Worm (Caenorhabditis elegans) whole organism, mixed stage, embryonic: ENCODE measurements around the gene clec-240.

Source experiments
- elt-1 ChIP-seq: sonication (generic microtip); optimal IDR thresholded peaks from 2 replicates; lab custom pipeline; 2017; ENCODE audit warnings: missing genetic modification characterization, mild to moderate bottlenecking, missing compliant biosample characterization, antibody characterized with exemption, moderate library complexity, borderline replicate concordance; ENCODE audit not compliant: insufficient read depth
- unc-62 ChIP-seq: fragments of 150-350 bp; optimal IDR thresholded peaks from 2 replicates; lab custom pipeline; 2014; ENCODE audit warnings: missing biosample characterization, missing genetic modification reagents, missing genetic modification characterization

DNA sequence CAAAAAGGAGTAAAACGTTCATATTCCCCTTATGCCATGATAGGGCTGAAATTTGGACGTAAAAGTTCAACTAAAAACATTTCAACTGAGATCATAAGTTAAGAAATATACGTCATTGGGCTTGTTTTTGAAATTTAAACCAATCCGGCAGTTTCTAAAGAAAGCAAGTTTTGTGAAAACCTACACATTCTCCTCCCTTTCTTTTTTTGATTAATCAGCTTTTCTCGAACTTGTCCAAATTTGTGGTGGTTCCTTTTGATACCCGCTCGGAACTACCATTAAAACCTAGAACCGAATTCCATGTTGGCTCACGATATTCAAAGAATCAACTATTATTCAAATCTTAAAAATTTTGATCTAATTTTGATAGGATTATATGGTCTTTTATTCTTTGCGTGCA lies 29.4 kb upstream of the clec-240 start, which contains the start of gene srz-54:
- TF ChIP-seq unc-62 (no peak), elt-1 (tag; lab: Kevin White, UChicago) (no peak)
